2 worm cellular contexts compared by ENCODE assay signal in genomic region chrIV:4449439-4449838, ce11.
A peak's percentile ranks its signal among the peaks of the same experiment; 100 is the strongest.
TF ChIP-seq lines count a peak whose summit lies in the region.

TSS of gene R08C7.12 (plus strand) at chrIV:4449739.

TF ChIP-seq in whole organism, L4 larva, 104 proteins besides CTCF, POLR2A, EP300 and RAD21:
- TF ChIP-seq Y48G9A.11 (GFP tag; IDR thresholded peaks at IDR 0.05; lab: Robert Waterston, UW) (no peak), aha-1 (tag; lab: Kevin White, UChicago) (peak; percentile 8)

TF ChIP-seq in whole organism, young adult, 124 proteins besides CTCF, POLR2A, EP300 and RAD21:
- no peak for TF ChIP-seq F37B4.10 (GFP tag; IDR thresholded peaks at IDR 0.05; lab: Robert Waterston, UW)
- TF ChIP-seq ceh-58 (GFP tag; IDR thresholded peaks at IDR 0.05; lab: Robert Waterston, UW): no peak
- no peak for TF ChIP-seq mes-4 (tag; optimal IDR thresholded peaks at IDR 0.05; lab: Kevin White, UChicago)
- TF ChIP-seq ceh-79 (tag; optimal IDR thresholded peaks at IDR 0.05; lab: Kevin White, UChicago): no peak
- TF ChIP-seq ztf-25 (GFP tag; IDR thresholded peaks at IDR 0.05; lab: Robert Waterston, UW): no peak
- no peak for TF ChIP-seq ceh-100 (GFP tag; IDR thresholded peaks at IDR 0.05; lab: Robert Waterston, UW)
- no peak for TF ChIP-seq cebp-2 (GFP tag; IDR thresholded peaks at IDR 0.05; lab: Robert Waterston, UW)
- TF ChIP-seq madf-6 (GFP tag; IDR thresholded peaks at IDR 0.05; lab: Robert Waterston, UW): peak; percentile 23; the same call in 1 of the 2 replicates
